Worm (Caenorhabditis elegans) whole organism, L1 larva: Measurements from ENCODE around the gene vit-6.

Source experiments
- aly-2 ChIP-seq: fragments of 150-350 bp; optimal IDR thresholded peaks from 2 replicates; lab custom pipeline; 2014; ENCODE audit warnings: missing biosample characterization, missing genetic modification characterization
- blmp-1 ChIP-seq: fragments of 150-350 bp; optimal IDR thresholded peaks from 2 replicates; lab custom pipeline; 2014; ENCODE audit warnings: missing biosample characterization, missing genetic modification characterization
- dsc-1 ChIP-seq: sonication (generic microtip); optimal IDR thresholded peaks from 2 replicates; lab custom pipeline; 2016; ENCODE audit warnings: mild to moderate bottlenecking, missing genetic modification characterization, missing compliant biosample characterization
- efl-1 ChIP-seq, 4 experiments: fragments of 150-350 bp; optimal IDR thresholded peaks in 3 of 4; peaks in 1 of 4; 1 replicate in 1 of 4; 2 replicates in 3 of 4; lab custom pipeline; 2014; ENCODE audit warnings: missing biosample characterization in 2 of 4, missing genetic modification characterization in 2 of 4, missing genetic modification reagents in 2 of 4
- egl-13 ChIP-seq: sonication (generic microtip); optimal IDR thresholded peaks from 2 replicates; lab custom pipeline; 2016; ENCODE audit warnings: missing genotype, missing genetic modification reagents, missing genetic modification characterization, missing compliant biosample characterization
- fkh-8 ChIP-seq: sonication (generic microtip); optimal IDR thresholded peaks from 2 replicates; lab custom pipeline; 2016; ENCODE audit warnings: mild to moderate bottlenecking, missing genetic modification characterization, missing compliant biosample characterization
- fos-1 ChIP-seq: fragments of 150-350 bp; optimal IDR thresholded peaks from 2 replicates; lab custom pipeline; 2014; ENCODE audit warnings: missing biosample characterization, missing genetic modification characterization
- hpl-2 ChIP-seq: fragments of 150-350 bp; optimal IDR thresholded peaks from 2 replicates; lab custom pipeline; 2014; ENCODE audit warnings: missing biosample characterization, missing genetic modification reagents, missing genetic modification characterization
- lsy-2 ChIP-seq, 2 experiments: fragments of 150-350 bp; optimal IDR thresholded peaks; 2 replicates each; lab custom pipeline; 2014; ENCODE audit warnings: missing biosample characterization in 2 of 2, missing genetic modification characterization in 2 of 2
- nhr-12 ChIP-seq: sonication (generic microtip); optimal IDR thresholded peaks from 2 replicates; lab custom pipeline; 2017; ENCODE audit warnings: missing biosample characterization, missing genetic modification characterization
- nhr-28 ChIP-seq: fragments of 150-350 bp; optimal IDR thresholded peaks from 2 replicates; lab custom pipeline; 2014; ENCODE audit warnings: missing biosample characterization, missing genetic modification characterization
- nhr-84 ChIP-seq: sonication (generic microtip); optimal IDR thresholded peaks from 2 replicates; lab custom pipeline; 2017; ENCODE audit warnings: missing biosample characterization, missing genetic modification characterization
- rnt-1 ChIP-seq: sonication (generic microtip); optimal IDR thresholded peaks from 2 replicates; lab custom pipeline; 2016; ENCODE audit warnings: mild to moderate bottlenecking, missing genetic modification characterization, moderate library complexity, missing compliant biosample characterization
- sox-4 ChIP-seq: sonication (generic microtip); optimal IDR thresholded peaks from 2 replicates; lab custom pipeline; 2016; ENCODE audit warnings: missing genetic modification characterization, missing compliant biosample characterization
- unc-130 ChIP-seq: fragments of 150-350 bp; optimal IDR thresholded peaks from 2 replicates; lab custom pipeline; 2017; ENCODE audit warnings: missing biosample characterization, missing genetic modification characterization, inconsistent platforms
- ztf-11 ChIP-seq, 2 experiments: sonication (generic microtip); optimal IDR thresholded peaks; 2 replicates each; lab custom pipeline; 2016 to 2017; ENCODE audit warnings: missing genetic modification characterization in 2 of 2, missing biosample characterization in 1 of 2, missing compliant biosample characterization in 1 of 2

vit-6 gene

DNA sequence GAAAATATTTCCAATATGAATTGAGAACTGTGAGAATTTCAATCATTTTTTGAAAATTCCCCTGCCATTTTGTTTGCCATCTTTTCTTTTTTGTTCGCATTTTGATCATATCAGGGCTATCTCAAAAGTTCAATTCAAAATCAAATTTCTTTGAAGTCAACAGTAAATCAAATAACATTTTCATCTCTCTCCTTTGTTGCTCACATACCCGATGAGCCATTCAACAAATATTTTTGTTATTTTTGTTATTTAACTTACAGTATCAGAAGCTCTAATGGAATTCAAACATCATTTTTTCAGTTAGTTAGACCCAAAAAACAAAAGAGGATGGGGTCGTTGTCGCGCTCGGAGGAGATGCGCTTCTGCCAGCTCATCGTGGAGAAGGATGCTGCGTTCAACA, 42.7 kb downstream of the vit-6 start, which contains the start of gene vha-5:
TSS of gene vha-5 (plus strand) at position 301 of the 400 bp plus-strand sequence.
- no peak for TF ChIP-seq unc-130 (tag; lab: Kevin White, UChicago)
- TF ChIP-seq egl-13 (tag; lab: Kevin White, UChicago), result no peak
- TF ChIP-seq sox-4, result no peak
- no peak for TF ChIP-seq nhr-12 (tag; lab: Kevin White, UChicago)

DNA sequence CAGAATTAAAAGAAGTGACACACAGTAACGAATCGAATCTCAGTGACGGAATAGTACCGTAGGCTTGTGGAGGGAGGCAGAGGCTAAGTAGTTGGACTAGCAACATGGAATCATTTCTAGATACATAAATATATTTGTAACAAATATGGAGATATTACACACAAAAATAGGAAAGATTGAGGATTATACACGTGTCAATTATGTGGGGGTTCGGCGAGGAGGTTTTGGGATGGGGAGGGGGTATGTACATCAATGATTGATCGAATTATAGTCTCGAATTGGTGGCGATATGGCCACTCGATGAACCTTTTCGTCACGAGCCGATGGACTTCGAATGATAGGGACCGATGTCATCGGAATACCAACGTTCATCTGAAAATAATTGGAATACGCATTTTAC, 46.5 kb downstream of the vit-6 start:
- TF ChIP-seq fos-1 (no peak), lsy-2 (tag; optimal IDR thresholded peaks at IDR 0.05; lab: Kevin White, UChicago) (no peak), nhr-28 (tag; lab: Kevin White, UChicago) (no peak), efl-1 (optimal IDR thresholded peaks at IDR 0.05; lab: Kevin White, UChicago) (no peak), efl-1 (GFP tag; optimal IDR thresholded peaks at IDR 0.05 in 1 of 2; lab: Kevin White, UChicago) (peak in 1 of 2 experiments; percentile 64), dsc-1 (no peak)

DNA sequence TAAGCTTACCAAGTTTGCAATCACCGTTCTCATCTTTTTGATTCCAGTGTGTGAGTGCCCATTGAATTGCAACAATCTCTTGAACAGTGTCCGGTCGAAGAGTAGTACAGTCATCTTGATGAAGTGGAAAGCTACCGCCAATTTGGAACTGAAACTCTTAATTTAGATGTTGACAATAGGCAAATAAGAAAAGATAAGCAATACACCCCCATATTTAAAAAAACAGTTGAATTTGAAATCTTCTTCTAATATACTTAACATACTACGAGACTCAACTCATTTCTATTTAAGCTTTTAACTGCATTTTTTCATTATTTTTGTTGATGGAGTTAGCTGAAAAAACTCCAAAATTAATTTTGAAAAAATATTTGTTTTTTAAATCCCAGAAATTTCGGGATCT, 51.1 kb downstream of the vit-6 start:
- TF ChIP-seq nhr-84 (tag; lab: Kevin White, UChicago), result no peak
- no peak for TF ChIP-seq fkh-8 (tag; lab: Kevin White, UChicago)
- no peak for TF ChIP-seq rnt-1
- TF ChIP-seq ztf-11 (tag; optimal IDR thresholded peaks at IDR 0.05; lab: Kevin White, UChicago), result no peak
- no peak for TF ChIP-seq efl-1 (optimal IDR thresholded peaks at IDR 0.05; lab: Kevin White, UChicago)
- TF ChIP-seq efl-1 (GFP tag; optimal IDR thresholded peaks at IDR 0.05 in 1 of 2; lab: Kevin White, UChicago), result peak in 1 of 2 experiments; percentile 56
- TF ChIP-seq egl-13 (tag; lab: Kevin White, UChicago), result no peak
- TF ChIP-seq hpl-2 (GFP tag; lab: Kevin White, UChicago), result no peak

DNA sequence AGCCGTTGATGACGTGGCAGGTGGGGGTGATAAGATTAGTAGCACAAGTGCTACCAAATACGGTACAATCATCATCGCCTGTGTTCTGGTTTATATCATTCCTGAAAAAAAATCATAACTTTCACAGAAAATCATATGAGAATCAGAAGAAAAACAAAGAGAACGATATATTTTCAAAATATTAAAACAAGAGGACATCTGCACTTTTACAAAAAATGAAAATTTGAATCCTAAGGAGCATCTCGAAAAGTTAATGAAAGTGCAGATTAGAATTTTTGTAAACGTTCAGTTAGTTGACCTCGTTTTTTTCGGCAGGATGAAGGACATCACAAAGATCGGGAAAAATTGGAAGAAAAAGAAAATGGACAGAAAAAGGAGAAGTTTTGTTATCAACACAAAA, 51.9 kb downstream of the vit-6 start, which contains the start of gene F35H10.10:
TSS of gene F35H10.10 (minus strand) at position 101 of the 400 bp plus-strand sequence.
- TF ChIP-seq blmp-1 (peak; percentile 84), aly-2 (no peak)
- TF ChIP-seq, all 84 proteins: peak for 1
